Fruit fly (Drosophila melanogaster): ENCODE results near the gene Pgant6.

Gene Pgant6

dm6 chr3L:2822955-2823354 lies 40.9 kb downstream of the Pgant6 start (continued):
- TF ChIP-seq TFAM (GFP tag; optimal IDR thresholded peaks at IDR 0.05) (no peak), Poxn (GFP tag; IDR thresholded peaks at IDR 0.05) (no peak), repo (GFP tag; optimal IDR thresholded peaks at IDR 0.05) (no peak), toy (GFP tag; IDR thresholded peaks at IDR 0.05) (no peak), lbe (GFP tag; optimal IDR thresholded peaks at IDR 0.05) (peak; percentile 42), CG2889 (GFP tag; IDR thresholded peaks at IDR 0.05) (no peak), CG4707 (GFP tag; optimal IDR thresholded peaks at IDR 0.05) (no peak), CG12299 (tag; optimal IDR thresholded peaks at IDR 0.05) (no peak), CG10321 (GFP tag; IDR thresholded peaks at IDR 0.05) (no peak), slp2 (GFP tag; optimal IDR thresholded peaks at IDR 0.05) (no peak), chn (GFP tag; optimal IDR thresholded peaks at IDR 0.05) (no peak), hbn (GFP tag; IDR thresholded peaks at IDR 0.05; ENCODE audit: partially characterized antibody) (no peak), CG10462 (GFP tag; optimal IDR thresholded peaks at IDR 0.05) (no peak), crol (GFP tag; IDR thresholded peaks at IDR 0.05) (0 out of 2 replicates have a peak, but pooled peaks have one; percentile 52), lmd (GFP tag; IDR thresholded peaks at IDR 0.05) (peak; percentile 62), CG2116 (GFP tag; optimal IDR thresholded peaks at IDR 0.05) (no peak), jing (GFP tag; optimal IDR thresholded peaks at IDR 0.05) (no peak), CoRest (tag; optimal IDR thresholded peaks at IDR 0.05) (peak; percentile 1), CG7786 (GFP tag; optimal IDR thresholded peaks at IDR 0.05) (peak; percentile 30), Asciz (GFP tag; optimal IDR thresholded peaks at IDR 0.05) (no peak), CG17186 (GFP tag; optimal IDR thresholded peaks at IDR 0.05) (no peak), amos (GFP tag; IDR thresholded peaks at IDR 0.05; ENCODE audit: partially characterized antibody) (no peak), CG9932 (GFP tag; IDR thresholded peaks at IDR 0.05) (no peak), CG14965 (GFP tag; optimal IDR thresholded peaks at IDR 0.05; ENCODE audit: borderline replicate concordance) (no peak), maf-S (GFP tag; optimal IDR thresholded peaks at IDR 0.05) (no peak), hkb (optimal IDR thresholded peaks at IDR 0.05) (no peak), hkb (GFP tag; IDR thresholded peaks at IDR 0.05) (peak; percentile 43; the same call in 1 of the 2 replicates), B-H1 (GFP tag; IDR thresholded peaks at IDR 0.05) (no peak), Hr39 (optimal IDR thresholded peaks at IDR 0.05) (no peak), ato (GFP tag; IDR thresholded peaks at IDR 0.05; ENCODE audit: partially characterized antibody) (no peak), fd3F (GFP tag; optimal IDR thresholded peaks at IDR 0.05) (no peak), CG33213 (GFP tag; optimal IDR thresholded peaks at IDR 0.05) (no peak), emc (GFP tag; optimal IDR thresholded peaks at IDR 0.05) (no peak), Antp (GFP tag; optimal IDR thresholded peaks at IDR 0.05) (no peak), dpn (GFP tag; optimal IDR thresholded peaks at IDR 0.05) (peak in 1 of 2 experiments; percentile 22), CG10274 (GFP tag; optimal IDR thresholded peaks at IDR 0.05) (no peak), Dek (tag; optimal IDR thresholded peaks at IDR 0.05) (no peak), HLH54F (GFP tag; optimal IDR thresholded peaks at IDR 0.05) (no peak), Neu2 (GFP tag; optimal IDR thresholded peaks at IDR 0.05; ENCODE audit: borderline replicate concordance) (no peak), Ada2b (GFP tag; IDR thresholded peaks at IDR 0.05) (peak; percentile 46; the same call in 1 of the 2 replicates), oc (tag; optimal IDR thresholded peaks at IDR 0.05) (no peak), zfh2 (GFP tag; optimal IDR thresholded peaks at IDR 0.05) (no peak), al (GFP tag; IDR thresholded peaks at IDR 0.05) (peak; percentile 42; the same call in 1 of the 2 replicates), trh (GFP tag; optimal IDR thresholded peaks at IDR 0.05) (no peak), Six4 (GFP tag; optimal IDR thresholded peaks at IDR 0.05) (peak; percentile 20), ro (GFP tag; IDR thresholded peaks at IDR 0.05) (no peak; the same call in 1 of the 2 replicates), scrt (GFP tag; optimal IDR thresholded peaks at IDR 0.05) (peak; percentile 55), CG12744 (GFP tag; optimal IDR thresholded peaks at IDR 0.05) (no peak), vfl (GFP tag; optimal IDR thresholded peaks at IDR 0.05) (no peak), ham (GFP tag; IDR thresholded peaks at IDR 0.05) (no peak), CG16815 (GFP tag; optimal IDR thresholded peaks at IDR 0.05) (peak; percentile 18), NfI (GFP tag; optimal IDR thresholded peaks at IDR 0.05) (no peak), Rfx (GFP tag; IDR thresholded peaks at IDR 0.05) (peak; percentile 55; the same call in 1 of the 2 replicates)

Data from whole organism, embryonic.